Fruit fly (Drosophila melanogaster): ENCODE data around the gene CG1695.

Gene CG1695

dm6 chrX:20429482-20430204 is 4.1 kb upstream of the CG1695 start, which contains the start of the genes CG11710 and mal (continued):
- TF ChIP-seq D (optimal IDR thresholded peaks at IDR 0.05) (no peak), D (GFP tag; optimal IDR thresholded peaks at IDR 0.05) (no peak), sens (GFP tag) (peak; percentile 95), sd (tag; optimal IDR thresholded peaks at IDR 0.05) (no peak), toy (GFP tag; IDR thresholded peaks at IDR 0.05) (no peak), Vsx1 (GFP tag; optimal IDR thresholded peaks at IDR 0.05) (no peak), sug (tag; optimal IDR thresholded peaks at IDR 0.05) (peak; percentile 81), pita (GFP tag; optimal IDR thresholded peaks at IDR 0.05) (no peak), nerfin-1 (tag; optimal IDR thresholded peaks at IDR 0.05) (peak; percentile 77), ewg (GFP tag; optimal IDR thresholded peaks at IDR 0.05) (peak; percentile 42), Chrac-16 (GFP tag; optimal IDR thresholded peaks at IDR 0.05) (peak; percentile 65), CG4854 (GFP tag; optimal IDR thresholded peaks at IDR 0.05) (peak; percentile 75), CG32772 (GFP tag; IDR thresholded peaks at IDR 0.05) (peak; percentile 68), CG10979 (tag; optimal IDR thresholded peaks at IDR 0.05) (peak; percentile 83), Oli (tag; optimal IDR thresholded peaks at IDR 0.05) (no peak), chm (GFP tag; IDR thresholded peaks at IDR 0.05) (no peak), HmgD (GFP tag; optimal IDR thresholded peaks at IDR 0.05) (peak; percentile 12), CG7745 (tag; optimal IDR thresholded peaks at IDR 0.05) (no peak), CG12391 (tag; optimal IDR thresholded peaks at IDR 0.05) (peak; percentile 70), wek (GFP tag; optimal IDR thresholded peaks at IDR 0.05) (no peak), MBD-R2 (GFP tag; IDR thresholded peaks at IDR 0.05) (peak; percentile 41), CG13624 (GFP tag; optimal IDR thresholded peaks at IDR 0.05) (peak; percentile 88), zfh1 (GFP tag; IDR thresholded peaks at IDR 0.05) (peak; percentile 50; the same call in 2 of the 3 replicates), Camta (GFP tag; optimal IDR thresholded peaks at IDR 0.05) (peak; percentile 67), en (GFP tag; optimal IDR thresholded peaks at IDR 0.05) (peak; percentile 72), yki (optimal IDR thresholded peaks at IDR 0.05) (no peak), CG8281 (tag; optimal IDR thresholded peaks at IDR 0.05) (no peak), maf-S (GFP tag; optimal IDR thresholded peaks at IDR 0.05) (peak; percentile 48), phol (tag; optimal IDR thresholded peaks at IDR 0.05) (peak; percentile 87), ATbp (GFP tag; optimal IDR thresholded peaks at IDR 0.05) (no peak), otp (GFP tag; IDR thresholded peaks at IDR 0.05) (no peak), CG31388 (GFP tag; optimal IDR thresholded peaks at IDR 0.05) (peak; percentile 52), CG17361 (GFP tag; IDR thresholded peaks at IDR 0.05) (peak; percentile 93), CG17912 (GFP tag; optimal IDR thresholded peaks at IDR 0.05) (no peak), gem (tag; optimal IDR thresholded peaks at IDR 0.05) (no peak), hbn (GFP tag; IDR thresholded peaks at IDR 0.05; ENCODE audit: partially characterized antibody) (no peak), crol (GFP tag; IDR thresholded peaks at IDR 0.05) (no peak), CG8290 (GFP tag; optimal IDR thresholded peaks at IDR 0.05) (peak; percentile 3), CG8290 (tag; optimal IDR thresholded peaks at IDR 0.05) (no peak), Atf3 (GFP tag; optimal IDR thresholded peaks at IDR 0.05) (no peak), kni (GFP tag; optimal IDR thresholded peaks at IDR 0.05) (no peak), CG9727 (GFP tag; optimal IDR thresholded peaks at IDR 0.05) (peak; percentile 62), CG12071 (GFP tag; optimal IDR thresholded peaks at IDR 0.05) (no peak), knrl (GFP tag; IDR thresholded peaks at IDR 0.05; ENCODE audit: partially characterized antibody) (no peak), CG14050 (GFP tag; IDR thresholded peaks at IDR 0.05) (peak; percentile 54; the same call in 2 of the 3 replicates), CG10321 (GFP tag; IDR thresholded peaks at IDR 0.05) (no peak), Ada2b (GFP tag; IDR thresholded peaks at IDR 0.05) (peak; percentile 73), lov (optimal IDR thresholded peaks at IDR 0.05) (no peak), lov (GFP tag; IDR thresholded peaks at IDR 0.05) (no peak), Hr51 (GFP tag; optimal IDR thresholded peaks at IDR 0.05) (peak in 1 of 2 experiments; percentile 32), lab (GFP tag; optimal IDR thresholded peaks at IDR 0.05) (no peak)

Measured in whole organism, embryonic.